Worm (Caenorhabditis elegans) whole organism, midembryonic: Measurements from ENCODE around the gene xbx-5.

Experiments
- flt-1 ChIP-seq: fragments of 200-800 bp; sonication (Bioruptor generic); IDR thresholded peaks from 2 replicates; pipeline ENCODE4 v1.3.6; 2022; ENCODE audit warnings: missing genetic modification characterization, missing compliant biosample characterization
- med-1 ChIP-seq: sonication (generic microtip); optimal IDR thresholded peaks from 2 replicates; lab custom pipeline; 2017; ENCODE audit warnings: missing genetic modification characterization, mild to moderate bottlenecking, missing compliant biosample characterization, antibody characterized with exemption, missing genetic modification reagents; ENCODE audit not compliant: insufficient read depth
- ref-1 ChIP-seq: fragments of 200-800 bp; sonication (Bioruptor generic); conservative IDR thresholded peaks from 2 replicates; pipeline ENCODE4 v1.3.6; 2022; ENCODE audit warnings: missing genetic modification reagents, missing genetic modification characterization, missing compliant biosample characterization
- tab-1 ChIP-seq: fragments of 200-800 bp; sonication (Bioruptor generic); IDR thresholded peaks from 2 replicates; pipeline ENCODE4 v1.3.6; 2022; ENCODE audit warnings: missing genetic modification characterization, missing compliant biosample characterization
- ztf-23 ChIP-seq: fragments of 200-800 bp; sonication (Bioruptor generic); IDR thresholded peaks from 2 replicates; pipeline ENCODE4 v1.3.6; 2022; ENCODE audit warnings: missing genetic modification reagents, missing genetic modification characterization, missing compliant biosample characterization
- ztf-29 ChIP-seq: fragments of 200-800 bp; sonication (Bioruptor generic); IDR thresholded peaks from 2 replicates; pipeline ENCODE4 v1.3.6; 2022; ENCODE audit warnings: missing genetic modification reagents, missing genetic modification characterization, missing compliant biosample characterization

ce11 chrIII:3806883-3807282, 2.6 kb upstream of the xbx-5 start:
- TF ChIP-seq ztf-23 (GFP tag; lab: Robert Waterston, UW) (no peak), ztf-29 (GFP tag; lab: Robert Waterston, UW) (no peak), med-1 (GFP tag; lab: Kevin White, UChicago) (no peak), ref-1 (no peak), tab-1 (GFP tag; lab: Robert Waterston, UW) (no peak), flt-1 (GFP tag; lab: Robert Waterston, UW) (no peak)
